Worm (Caenorhabditis elegans): Measurements from ENCODE around the gene T19D12.5.

ce11 chrII:6615232-6616029 is 20.6 kb downstream of the T19D12.5 start:
- TF ChIP-seq rnt-1 (tag; optimal IDR thresholded peaks at IDR 0.05) (no peak), sox-2 (GFP tag; IDR thresholded peaks at IDR 0.05) (no peak), Y22D7AL.16 (tag; optimal IDR thresholded peaks at IDR 0.05) (no peak), eyg-1 (tag; optimal IDR thresholded peaks at IDR 0.05) (no peak), pax-1 (tag; optimal IDR thresholded peaks at IDR 0.05) (no peak)
